Worm (Caenorhabditis elegans) whole organism, L1 larva: ENCODE measurements around the gene F11E6.8.

ENCODE experiments used
- C34B4.2 ChIP-seq: sonication (generic microtip); optimal IDR thresholded peaks from 2 replicates; lab custom pipeline; 2017; ENCODE audit warnings: mild to moderate bottlenecking, missing genetic modification characterization, missing compliant biosample characterization
- F16B12.6 ChIP-seq: fragments of 150-350 bp; optimal IDR thresholded peaks from 2 replicates; lab custom pipeline; 2014; ENCODE audit warnings: missing biosample characterization, missing genetic modification characterization
- aha-1 ChIP-seq: fragments of 150-350 bp; optimal IDR thresholded peaks from 2 replicates; lab custom pipeline; 2014; ENCODE audit warnings: missing biosample characterization, missing genetic modification characterization
- ceh-90 ChIP-seq: sonication (generic microtip); optimal IDR thresholded peaks from 2 replicates; lab custom pipeline; 2016; ENCODE audit warnings: missing genetic modification characterization, missing compliant biosample characterization
- egl-27 ChIP-seq, 2 experiments: fragments of 150-350 bp in 1 of 2; sonication (generic microtip); optimal IDR thresholded peaks; 3 replicates each; lab custom pipeline; 2017 to 2018; ENCODE audit warnings: missing biosample characterization in 2 of 2, missing genetic modification characterization in 2 of 2, missing genetic modification reagents in 2 of 2
- fkh-10 ChIP-seq: sonication (generic microtip); optimal IDR thresholded peaks from 2 replicates; lab custom pipeline; 2017; ENCODE audit warnings: missing biosample characterization, missing genetic modification reagents, missing genetic modification characterization
- jun-1 ChIP-seq: fragments of 150-350 bp; optimal IDR thresholded peaks from 2 replicates; lab custom pipeline; 2014; ENCODE audit warnings: missing biosample characterization, missing genetic modification reagents, missing genetic modification characterization
- lir-3 ChIP-seq: sonication (generic microtip); optimal IDR thresholded peaks from 2 replicates; lab custom pipeline; 2016; ENCODE audit warnings: mild to moderate bottlenecking, missing genetic modification characterization, moderate library complexity, missing compliant biosample characterization; ENCODE audit not compliant: poor library complexity
- lsy-2 ChIP-seq, 2 experiments: fragments of 150-350 bp; optimal IDR thresholded peaks; 2 replicates each; lab custom pipeline; 2014; ENCODE audit warnings: missing biosample characterization in 2 of 2, missing genetic modification characterization in 2 of 2
- nhr-76 ChIP-seq: sonication (generic microtip); optimal IDR thresholded peaks from 2 replicates; lab custom pipeline; 2017; ENCODE audit warnings: missing biosample characterization, missing genetic modification characterization
- sox-4 ChIP-seq: sonication (generic microtip); optimal IDR thresholded peaks from 2 replicates; lab custom pipeline; 2016; ENCODE audit warnings: missing genetic modification characterization, missing compliant biosample characterization
- unc-30 ChIP-seq: sonication (generic microtip); optimal IDR thresholded peaks from 2 replicates; lab custom pipeline; 2017; ENCODE audit warnings: missing biosample characterization, missing genetic modification characterization

DNA sequence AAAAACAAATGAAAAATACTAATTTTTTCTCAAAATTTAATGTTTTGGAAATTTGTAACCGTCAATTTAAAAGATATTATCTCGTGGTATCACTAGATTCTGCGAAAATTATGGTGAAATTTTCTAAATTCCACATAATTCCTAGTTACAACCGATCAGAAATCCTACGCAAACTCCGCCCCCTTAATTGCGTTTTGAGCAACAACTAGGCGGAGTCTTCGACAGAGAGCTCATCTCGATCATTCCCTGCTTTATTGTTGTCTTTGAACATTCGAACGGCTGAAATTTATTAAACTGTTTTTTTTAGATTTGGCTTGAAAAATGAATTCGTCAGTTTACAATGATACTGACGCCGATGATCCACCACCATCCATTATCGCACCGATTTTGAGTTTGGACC lies 50.9 kb downstream of the F11E6.8 start, which contains the start of gene T02D1.4:
- TF ChIP-seq sox-4 (no peak), lsy-2 (tag; optimal IDR thresholded peaks at IDR 0.05; lab: Kevin White, UChicago) (no peak), fkh-10 (no peak), jun-1 (tag; lab: Kevin White, UChicago) (no peak), aha-1 (no peak), unc-30 (tag; lab: Kevin White, UChicago) (no peak), lir-3 (tag; lab: Kevin White, UChicago) (no peak), nhr-76 (tag; lab: Kevin White, UChicago) (no peak), C34B4.2 (tag; lab: Kevin White, UChicago) (no peak), egl-27 (tag; optimal IDR thresholded peaks at IDR 0.05; lab: Kevin White, UChicago) (no peak), ceh-90 (tag; lab: Kevin White, UChicago) (no peak), F16B12.6 (tag; lab: Kevin White, UChicago) (no peak)
